Worm (Caenorhabditis elegans) whole organism, mixed stage, embryonic: ENCODE data around the gene Y37E11B.6.
"Not testable (repeated sequence)": the region's sequence is repeated elsewhere in the genome, so short reads cannot be mapped to it uniquely, and the experiment has no call there.

ENCODE experiments used
- M03D4.4 ChIP-seq: sonication (generic microtip); optimal IDR thresholded peaks from 2 replicates; lab custom pipeline; 2017; ENCODE audit warnings: mild to moderate bottlenecking, missing genetic modification characterization, missing compliant biosample characterization
- bed-3 ChIP-seq: fragments of 200-800 bp; sonication (Bioruptor generic); optimal IDR thresholded peaks from 3 replicates; lab custom pipeline; 2018; ENCODE audit warnings: mild to moderate bottlenecking, missing genetic modification characterization, moderate library complexity, missing compliant biosample characterization
- blmp-1 ChIP-seq: fragments of 150-350 bp; optimal IDR thresholded peaks from 2 replicates; lab custom pipeline; 2014; ENCODE audit warnings: missing biosample characterization, missing genetic modification characterization
- ceh-39 ChIP-seq: fragments of 150-350 bp; optimal IDR thresholded peaks from 2 replicates; lab custom pipeline; 2014; ENCODE audit warnings: missing biosample characterization, missing genetic modification characterization
- ceh-43 ChIP-seq: fragments of 200-800 bp; sonication (Bioruptor generic); optimal IDR thresholded peaks from 2 replicates; lab custom pipeline; 2018; ENCODE audit warnings: mild to moderate bottlenecking, missing genetic modification characterization, moderate library complexity, missing compliant biosample characterization
- ceh-83 ChIP-seq: fragments of 200-800 bp; sonication (Bioruptor generic); optimal IDR thresholded peaks from 2 replicates; lab custom pipeline; 2018; ENCODE audit warnings: mild to moderate bottlenecking, missing genetic modification characterization, missing compliant biosample characterization
- ces-1 ChIP-seq: fragments of 150-350 bp; optimal IDR thresholded peaks from 2 replicates; lab custom pipeline; 2014; ENCODE audit warnings: missing biosample characterization, missing genetic modification reagents, missing genetic modification characterization
- cnd-1 ChIP-seq: fragments of 200-800 bp; sonication (Bioruptor generic); optimal IDR thresholded peaks from 2 replicates; lab custom pipeline; 2018; ENCODE audit warnings: mild to moderate bottlenecking, missing genetic modification characterization, missing compliant biosample characterization
- drap-1 ChIP-seq: fragments of 200-800 bp; sonication (Bioruptor generic); optimal IDR thresholded peaks from 3 replicates; lab custom pipeline; 2018; ENCODE audit warnings: mild to moderate bottlenecking, missing genetic modification characterization, missing compliant biosample characterization
- elt-1 ChIP-seq: sonication (generic microtip); optimal IDR thresholded peaks from 2 replicates; lab custom pipeline; 2017; ENCODE audit warnings: missing genetic modification characterization, mild to moderate bottlenecking, missing compliant biosample characterization, antibody characterized with exemption, moderate library complexity, borderline replicate concordance; ENCODE audit not compliant: insufficient read depth
- ham-2 ChIP-seq: fragments of 200-800 bp; sonication (Bioruptor generic); optimal IDR thresholded peaks from 2 replicates; lab custom pipeline; 2018; ENCODE audit warnings: mild to moderate bottlenecking, missing genetic modification characterization, missing compliant biosample characterization
- hlh-1 ChIP-seq: fragments of 150-350 bp; optimal IDR thresholded peaks from 2 replicates; lab custom pipeline; 2014; ENCODE audit warnings: missing biosample characterization, missing genetic modification reagents, missing genetic modification characterization
- lin-13 ChIP-seq: fragments of 150-350 bp; optimal IDR thresholded peaks from 2 replicates; lab custom pipeline; 2014; ENCODE audit warnings: missing biosample characterization, missing genetic modification characterization
- lin-32 ChIP-seq: fragments of 200-800 bp; sonication (Bioruptor generic); optimal IDR thresholded peaks from 2 replicates; lab custom pipeline; 2018; ENCODE audit warnings: mild to moderate bottlenecking, missing genetic modification characterization, missing compliant biosample characterization
- mab-5 ChIP-seq: fragments of 150-350 bp; optimal IDR thresholded peaks from 2 replicates; lab custom pipeline; 2014; ENCODE audit warnings: missing biosample characterization, missing genetic modification characterization
- mep-1 ChIP-seq: fragments of 150-350 bp; optimal IDR thresholded peaks from 2 replicates; lab custom pipeline; 2017; ENCODE audit warnings: missing biosample characterization, missing genetic modification reagents, missing genetic modification characterization, inconsistent platforms
- nhr-2 ChIP-seq: fragments of 150-350 bp; optimal IDR thresholded peaks from 2 replicates; lab custom pipeline; 2014; ENCODE audit warnings: missing biosample characterization, missing genetic modification characterization
- nhr-237 ChIP-seq: fragments of 150-350 bp; optimal IDR thresholded peaks from 2 replicates; lab custom pipeline; 2014; ENCODE audit warnings: missing biosample characterization, missing genetic modification characterization
- nhr-28 ChIP-seq: fragments of 150-350 bp; optimal IDR thresholded peaks from 2 replicates; lab custom pipeline; 2014; ENCODE audit warnings: missing biosample characterization, missing genetic modification characterization
- nhr-76 ChIP-seq: sonication (generic microtip); optimal IDR thresholded peaks from 2 replicates; lab custom pipeline; 2017; ENCODE audit warnings: missing biosample characterization, missing genetic modification characterization
- snpc-4 ChIP-seq: fragments of 150-350 bp; optimal IDR thresholded peaks from 2 replicates; lab custom pipeline; 2014; ENCODE audit warnings: missing biosample characterization, missing genetic modification characterization
- sptf-1 ChIP-seq: sonication (generic microtip); optimal IDR thresholded peaks from 2 replicates; lab custom pipeline; 2017; ENCODE audit warnings: mild to moderate bottlenecking, missing genetic modification characterization, moderate library complexity, missing compliant biosample characterization
- tbx-8 ChIP-seq: fragments of 200-800 bp; sonication (Bioruptor generic); optimal IDR thresholded peaks from 2 replicates; lab custom pipeline; 2018; ENCODE audit warnings: mild to moderate bottlenecking, missing genetic modification characterization, moderate library complexity, missing compliant biosample characterization
- unc-120 ChIP-seq: sonication (generic microtip); optimal IDR thresholded peaks from 2 replicates; lab custom pipeline; 2017; ENCODE audit warnings: missing genetic modification characterization, missing compliant biosample characterization; ENCODE audit not compliant: poor library complexity, severe bottlenecking
- unc-39 ChIP-seq: fragments of 150-350 bp; optimal IDR thresholded peaks from 2 replicates; lab custom pipeline; 2014; ENCODE audit warnings: missing biosample characterization, missing genetic modification characterization
- unc-62 ChIP-seq: fragments of 150-350 bp; optimal IDR thresholded peaks from 2 replicates; lab custom pipeline; 2014; ENCODE audit warnings: missing biosample characterization, missing genetic modification reagents, missing genetic modification characterization
- zip-8 ChIP-seq: fragments of 150-350 bp; optimal IDR thresholded peaks from 2 replicates; lab custom pipeline; 2014; ENCODE audit warnings: missing biosample characterization, missing genetic modification characterization

Y37E11B.6 gene

ce11 chrIV:3593513-3593912 is 5.6 kb downstream of the Y37E11B.6 start, which contains the start of gene taf-2:
Gene taf-2, minus strand, starts transcription at chrIV:3593613.
- TF ChIP-seq ham-2 (GFP tag; lab: Kevin White, UChicago) (no peak), hlh-1 (no peak), mab-5 (tag; lab: Kevin White, UChicago) (no peak), sptf-1 (no peak)

- no peak for TF ChIP-seq sptf-1
- no peak for TF ChIP-seq nhr-2
- no peak for TF ChIP-seq hlh-1
- TF ChIP-seq ceh-43 = no peak
- TF ChIP-seq drap-1 (GFP tag; lab: Kevin White, UChicago) = no peak
- no peak for TF ChIP-seq ces-1
- TF ChIP-seq nhr-237 (tag; lab: Kevin White, UChicago) = no peak
Measured at ce11 chrIV:3590821-3591220, 8.3 kb downstream of the Y37E11B.6 start.

ce11 chrIV:3582806-3583205 is 16.3 kb downstream of the Y37E11B.6 start, which contains the start of gene blos-7:
Gene blos-7, minus strand, starts transcription at chrIV:3582906.
- not testable (repeated sequence) for TF ChIP-seq nhr-2; snpc-4 (tag; lab: Kevin White, UChicago); unc-62 (GFP tag; lab: Kevin White, UChicago)

- peak; percentile 44 for TF ChIP-seq mep-1 (tag; lab: Kevin White, UChicago)
- TF ChIP-seq bed-3 (GFP tag; lab: Kevin White, UChicago) = no peak
Measured at ce11 chrIV:3579477-3579975, 19.6 kb downstream of the Y37E11B.6 start, which contains the start of gene Y37E11B.1. Gene Y37E11B.1, plus strand, starts transcription at chrIV:3579621.

ce11 chrIV:3578667-3579066 is 20.4 kb downstream of the Y37E11B.6 start:
- no peak for TF ChIP-seq mab-5 (tag; lab: Kevin White, UChicago)
- TF ChIP-seq nhr-237 (tag; lab: Kevin White, UChicago) = no peak
- peak; percentile 28 for TF ChIP-seq unc-120 (tag; lab: Kevin White, UChicago)
- TF ChIP-seq ceh-83 (GFP tag; lab: Kevin White, UChicago) = no peak
- no peak for TF ChIP-seq cnd-1

ce11 chrIV:3578155-3578554 is 21.0 kb downstream of the Y37E11B.6 start, which contains the start of gene Y37E11B.2:
Gene Y37E11B.2, plus strand, starts transcription at chrIV:3578455.
- TF ChIP-seq blmp-1 (tag; lab: Kevin White, UChicago) (no peak), snpc-4 (tag; lab: Kevin White, UChicago) (no peak), ceh-39 (no peak), zip-8 (tag; lab: Kevin White, UChicago) (no peak), hlh-1 (no peak), nhr-28 (tag; lab: Kevin White, UChicago) (no peak), tbx-8 (no peak), mab-5 (tag; lab: Kevin White, UChicago) (no peak), elt-1 (tag; lab: Kevin White, UChicago) (no peak), lin-32 (GFP tag; lab: Kevin White, UChicago) (no peak), drap-1 (GFP tag; lab: Kevin White, UChicago) (no peak)

- TF ChIP-seq unc-62 (GFP tag; lab: Kevin White, UChicago) (no peak), zip-8 (tag; lab: Kevin White, UChicago) (no peak), M03D4.4 (tag; lab: Kevin White, UChicago) (no peak), drap-1 (GFP tag; lab: Kevin White, UChicago) (no peak), nhr-28 (tag; lab: Kevin White, UChicago) (no peak), lin-32 (GFP tag; lab: Kevin White, UChicago) (no peak)
Measured at ce11 chrIV:3570612-3571011, 28.5 kb downstream of the Y37E11B.6 start.

ce11 chrIV:3568608-3569007 is 30.5 kb downstream of the Y37E11B.6 start, which contains the start of gene otpl-1:
Gene otpl-1, plus strand, starts transcription at chrIV:3568979.
- no peak for TF ChIP-seq mab-5 (tag; lab: Kevin White, UChicago)
- no peak for TF ChIP-seq elt-1 (tag; lab: Kevin White, UChicago)
- no peak for TF ChIP-seq unc-120 (tag; lab: Kevin White, UChicago)
- no peak for TF ChIP-seq lin-13 (tag; lab: Kevin White, UChicago)
- TF ChIP-seq nhr-76 (tag; lab: Kevin White, UChicago) = no peak
- no peak for TF ChIP-seq unc-39 (tag; lab: Kevin White, UChicago)
- TF ChIP-seq drap-1 (GFP tag; lab: Kevin White, UChicago) = no peak
